Worm (Caenorhabditis elegans): ENCODE data around the gene C14C10.2.

C14C10.2 gene

ce11 chrV:12609526-12609925, 17.2 kb upstream of the C14C10.2 start, which contains the start of gene ZC116.1:
Gene ZC116.1, plus strand, starts transcription at chrV:12609826.
- TF ChIP-seq dao-5 (tag; optimal IDR thresholded peaks at IDR 0.05) = no peak
- TF ChIP-seq W03F9.2 (tag; optimal IDR thresholded peaks at IDR 0.05) = no peak
- TF ChIP-seq him-1 (tag; optimal IDR thresholded peaks at IDR 0.05) = no peak

ce11 chrV:12608857-12609256, 16.6 kb upstream of the C14C10.2 start, which contains the start of gene ZC116.5:
Gene ZC116.5, minus strand, starts transcription at chrV:12608957.
- no peak for TF ChIP-seq dao-5 (tag; optimal IDR thresholded peaks at IDR 0.05)
- no peak for TF ChIP-seq him-1 (tag; optimal IDR thresholded peaks at IDR 0.05)
- TF ChIP-seq W03F9.2 (tag; optimal IDR thresholded peaks at IDR 0.05) = no peak

DNA sequence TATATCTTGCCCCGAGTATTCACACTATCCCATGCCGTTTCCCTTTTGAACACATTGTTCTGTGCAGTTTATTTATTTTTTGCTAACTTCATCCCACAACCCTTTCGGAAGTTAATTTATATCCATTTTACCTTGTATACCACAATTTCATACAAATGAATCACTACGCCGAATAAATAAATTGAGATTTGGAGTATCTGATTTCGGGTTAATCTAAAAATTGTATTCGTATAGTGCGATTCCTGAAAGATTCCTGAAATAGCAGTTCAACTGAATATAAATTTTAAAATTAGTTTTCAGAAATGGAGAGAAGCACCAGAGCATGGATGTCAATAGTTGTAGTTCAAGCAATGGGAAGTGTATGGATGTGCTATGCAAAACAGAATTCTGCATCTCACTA, 14.8 kb upstream of the C14C10.2 start, which contains the start of gene erg-28:
Gene erg-28, plus strand, starts transcription at position 301 of the 400 bp plus-strand sequence.
- TF ChIP-seq him-1 (tag; optimal IDR thresholded peaks at IDR 0.05) (no peak), dao-5 (tag; optimal IDR thresholded peaks at IDR 0.05) (no peak), W03F9.2 (tag; optimal IDR thresholded peaks at IDR 0.05) (no peak)

DNA sequence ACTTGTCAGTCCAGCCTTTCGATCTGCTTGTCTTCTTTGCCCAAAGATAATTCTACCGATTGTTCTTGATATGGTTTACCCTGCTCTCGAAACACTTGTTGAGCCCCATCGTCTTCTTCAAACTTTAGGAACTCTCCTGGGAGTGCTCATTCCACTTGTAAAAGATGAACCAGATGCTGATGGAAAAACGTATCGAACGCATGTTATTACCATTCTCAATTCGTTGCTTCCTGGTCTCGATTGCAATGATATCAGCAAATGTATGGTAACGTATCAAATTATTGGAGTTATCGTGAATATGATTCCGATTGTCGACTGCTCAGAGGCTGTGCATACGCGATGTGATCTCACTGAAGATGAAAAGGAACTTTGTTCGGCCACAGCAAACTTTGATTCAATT, 9.6 kb upstream of the C14C10.2 start:
- TF ChIP-seq dao-5 (tag; optimal IDR thresholded peaks at IDR 0.05) (no peak), W03F9.2 (tag; optimal IDR thresholded peaks at IDR 0.05) (no peak), him-1 (tag; optimal IDR thresholded peaks at IDR 0.05) (no peak)

DNA sequence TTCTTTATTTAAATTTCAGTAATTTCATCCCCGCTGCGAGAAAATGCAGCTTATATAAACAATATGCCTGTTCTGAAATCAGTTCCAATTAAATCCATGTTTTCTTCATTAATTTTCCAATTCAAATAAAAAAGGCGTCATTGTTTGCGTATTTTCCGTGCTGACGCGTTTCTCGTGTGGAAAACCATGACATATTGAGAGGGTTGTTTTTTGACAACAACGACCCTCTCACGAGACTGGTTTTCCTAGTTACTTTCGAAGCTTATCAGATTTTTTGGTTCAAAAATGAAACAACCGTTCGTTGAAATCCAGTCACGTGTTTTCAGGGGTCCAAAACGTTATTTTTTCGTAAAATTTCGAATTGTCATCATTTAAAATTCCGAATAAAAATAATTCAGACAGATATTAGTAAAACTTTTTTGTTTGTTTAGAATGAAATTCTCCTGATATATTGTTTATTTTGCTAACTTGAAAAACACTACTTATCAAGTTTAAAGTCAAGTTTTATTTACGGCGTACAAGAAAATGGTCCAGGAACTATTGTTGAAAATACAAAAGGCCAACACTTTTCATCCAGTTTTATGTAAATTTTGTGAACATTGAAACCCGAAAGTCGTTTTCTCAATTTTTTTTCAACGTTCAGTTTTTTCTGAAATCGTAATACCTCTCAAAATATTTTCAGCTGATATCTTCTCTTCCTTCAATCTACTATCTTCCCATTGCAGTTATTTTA, 7.4 kb upstream of the C14C10.2 start, which contains the start of gene C14C10.5:
Gene C14C10.5, plus strand, starts transcription at position 683 of the 733 bp plus-strand sequence.
- TF ChIP-seq W03F9.2 (tag; optimal IDR thresholded peaks at IDR 0.05) (no peak), him-1 (tag; optimal IDR thresholded peaks at IDR 0.05) (no peak), dao-5 (tag; optimal IDR thresholded peaks at IDR 0.05) (no peak)

DNA sequence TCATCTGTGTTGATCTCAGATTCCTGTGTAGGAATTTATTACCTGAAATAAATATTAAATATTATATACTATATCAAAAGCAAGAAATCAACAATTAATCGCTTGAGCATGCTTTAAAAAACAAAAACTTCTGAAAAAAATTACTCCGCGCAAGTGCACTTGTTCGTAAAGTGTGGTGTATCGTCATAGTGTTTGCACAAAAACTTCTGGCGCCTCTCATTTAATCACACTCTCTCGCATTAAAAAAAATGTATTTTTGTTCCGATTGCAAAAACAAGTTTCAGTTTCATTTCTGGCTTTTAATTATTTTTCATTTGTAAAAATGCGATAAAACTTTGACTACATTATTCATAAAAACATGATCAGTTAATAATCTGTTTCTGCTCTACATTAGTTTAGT, 6.8 kb upstream of the C14C10.2 start, which contains the start of the genes C14C10.10 and ril-2:
Gene C14C10.10, minus strand, starts transcription at position 19 of the 400 bp plus-strand sequence.
Gene ril-2, minus strand, starts transcription at position 48 of the 400 bp plus-strand sequence.
- TF ChIP-seq dao-5 (tag; optimal IDR thresholded peaks at IDR 0.05) (no peak), W03F9.2 (tag; optimal IDR thresholded peaks at IDR 0.05) (no peak), him-1 (tag; optimal IDR thresholded peaks at IDR 0.05) (no peak)

- TF ChIP-seq W03F9.2 (tag; optimal IDR thresholded peaks at IDR 0.05) (no peak), dao-5 (tag; optimal IDR thresholded peaks at IDR 0.05) (peak; percentile 55)
These were observed 4.5 kb upstream of the C14C10.2 start for ce11 chrV:12596795-12597194.

DNA sequence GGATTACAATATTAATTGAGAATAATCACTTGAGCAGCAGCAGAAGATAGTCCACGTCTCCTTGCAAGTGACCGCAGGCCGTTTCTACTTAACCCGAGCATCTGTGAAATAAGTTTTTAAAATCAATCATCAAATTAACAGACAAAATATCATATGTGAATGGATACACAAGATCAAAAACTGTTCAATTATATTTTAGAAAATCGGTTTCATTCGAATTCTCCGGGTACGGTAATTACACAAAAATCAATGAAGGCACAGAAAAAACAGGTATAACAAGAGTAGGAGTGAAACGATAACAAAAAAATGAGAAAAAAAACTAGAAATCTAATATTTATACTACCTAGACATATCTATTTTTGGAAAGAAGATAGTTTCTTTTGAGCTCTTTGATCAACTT, 3.9 kb upstream of the C14C10.2 start, which contains the start of gene mma-1:
Gene mma-1, minus strand, starts transcription at position 101 of the 400 bp plus-strand sequence.
- TF ChIP-seq W03F9.2 (tag; optimal IDR thresholded peaks at IDR 0.05) = no peak
- no peak for TF ChIP-seq him-1 (tag; optimal IDR thresholded peaks at IDR 0.05)
- TF ChIP-seq dao-5 (tag; optimal IDR thresholded peaks at IDR 0.05) = no peak

DNA sequence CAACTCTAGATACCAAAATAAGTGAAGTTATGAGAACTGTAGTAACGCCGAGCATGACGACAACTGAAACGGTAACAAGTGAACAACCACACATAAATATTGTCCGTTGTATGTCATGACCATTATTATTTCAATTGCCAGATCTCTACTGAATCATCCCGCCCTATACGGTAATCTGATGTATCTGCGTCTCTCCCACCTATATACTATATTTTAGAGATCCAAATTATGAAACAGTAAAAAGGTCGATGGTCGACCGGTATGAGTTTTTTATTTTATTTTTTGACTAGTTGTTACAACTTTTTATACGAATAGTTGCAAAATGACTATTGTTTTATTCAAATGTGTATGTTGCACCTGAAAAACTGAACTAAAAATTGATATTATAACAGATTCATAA, 1.7 kb downstream of the C14C10.2 start, which contains the start of gene ttr-43:
Gene ttr-43, minus strand, starts transcription at position 101 of the 400 bp plus-strand sequence.
- TF ChIP-seq him-1 (tag; optimal IDR thresholded peaks at IDR 0.05) = no peak
- no peak for TF ChIP-seq W03F9.2 (tag; optimal IDR thresholded peaks at IDR 0.05)
- TF ChIP-seq dao-5 (tag; optimal IDR thresholded peaks at IDR 0.05) = no peak

ce11 chrV:12588030-12588429, 4.2 kb downstream of the C14C10.2 start, which contains the start of gene C14C10.1:
Gene C14C10.1, plus strand, starts transcription at chrV:12588330.
- TF ChIP-seq him-1 (tag; optimal IDR thresholded peaks at IDR 0.05) (no peak), dao-5 (tag; optimal IDR thresholded peaks at IDR 0.05) (no peak), W03F9.2 (tag; optimal IDR thresholded peaks at IDR 0.05) (no peak)

DNA sequence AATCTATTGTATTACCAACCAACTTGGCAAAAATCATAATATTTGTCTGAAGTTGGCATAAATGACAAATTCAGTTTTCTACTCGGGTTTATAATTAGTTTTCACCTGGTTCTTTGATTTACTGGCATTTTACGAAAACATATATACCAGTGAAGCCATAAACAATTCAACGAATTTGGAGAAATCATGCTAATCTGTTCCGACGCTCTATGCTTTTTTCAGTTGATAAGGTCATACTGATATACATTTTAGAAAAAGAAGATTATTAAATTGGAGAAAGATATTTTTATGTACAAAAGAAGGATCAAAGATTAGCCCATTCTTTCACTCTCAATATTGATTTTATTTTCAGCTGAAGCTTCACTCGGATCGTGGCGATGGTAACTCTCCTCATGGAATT, 5.5 kb downstream of the C14C10.2 start:
- TF ChIP-seq dao-5 (tag; optimal IDR thresholded peaks at IDR 0.05) (no peak), him-1 (tag; optimal IDR thresholded peaks at IDR 0.05) (no peak), W03F9.2 (tag; optimal IDR thresholded peaks at IDR 0.05) (no peak)

DNA sequence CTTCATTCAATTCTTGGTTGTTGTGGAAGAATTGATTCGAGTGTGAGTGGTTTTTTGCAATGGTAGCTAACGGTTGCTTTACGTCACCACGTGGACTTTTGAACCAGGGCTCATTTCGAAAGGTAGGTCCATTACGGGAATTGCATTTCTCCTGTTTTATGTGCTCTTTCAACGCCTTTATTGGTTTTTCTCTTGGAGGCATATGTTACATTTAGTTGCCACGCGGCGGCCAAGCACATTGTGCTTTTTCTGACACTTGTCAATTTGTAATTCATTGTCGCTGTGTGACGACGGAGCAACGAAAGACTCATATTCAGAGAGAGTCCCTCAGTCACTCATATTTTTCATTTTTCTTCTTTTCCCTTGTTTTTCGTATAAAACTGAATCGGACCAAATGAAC, 7.5 kb downstream of the C14C10.2 start:
- no peak for TF ChIP-seq dao-5 (tag; optimal IDR thresholded peaks at IDR 0.05)
- TF ChIP-seq him-1 (tag; optimal IDR thresholded peaks at IDR 0.05) = no peak
- no peak for TF ChIP-seq W03F9.2 (tag; optimal IDR thresholded peaks at IDR 0.05)

ce11 chrV:12583421-12583820, 8.9 kb downstream of the C14C10.2 start:
- no peak for TF ChIP-seq him-1 (tag; optimal IDR thresholded peaks at IDR 0.05)
- TF ChIP-seq W03F9.2 (tag; optimal IDR thresholded peaks at IDR 0.05) = no peak
- no peak for TF ChIP-seq dao-5 (tag; optimal IDR thresholded peaks at IDR 0.05)

- TF ChIP-seq dao-5 (tag; optimal IDR thresholded peaks at IDR 0.05) (no peak), W03F9.2 (tag; optimal IDR thresholded peaks at IDR 0.05) (no peak), him-1 (tag; optimal IDR thresholded peaks at IDR 0.05) (no peak)
These were observed 13.0 kb downstream of the C14C10.2 start, which contains the start of gene E02A10.3 for ce11 chrV:12579299-12579698. Gene E02A10.3, plus strand, starts transcription at chrV:12579599.
